Worm (Caenorhabditis elegans): ENCODE measurements around the gene pfas-1.

Gene pfas-1

DNA sequence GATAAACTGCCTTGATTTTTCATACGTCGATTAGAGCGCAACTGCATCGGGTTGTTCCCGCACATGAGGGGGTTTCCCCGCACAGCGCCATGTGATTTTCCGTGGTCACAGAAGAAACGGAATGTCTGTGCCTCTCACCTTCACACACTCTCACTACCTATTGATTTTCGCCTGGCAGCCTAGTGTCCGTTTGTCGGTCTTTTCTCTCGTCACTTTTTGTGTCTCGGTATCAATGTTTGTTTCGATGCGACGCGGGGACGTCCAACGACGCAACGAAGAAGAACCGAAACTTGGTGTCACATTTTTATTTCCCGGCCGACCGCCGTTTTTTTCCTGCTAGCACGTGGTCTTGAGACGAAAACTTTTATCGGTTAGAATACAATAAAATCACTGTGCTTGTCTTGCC is 6.3 kb upstream of the pfas-1 start (continued):
- TF ChIP-seq ama-1 (optimal IDR thresholded peaks at IDR 0.05) (peak; percentile 30), ceh-16 (tag; optimal IDR thresholded peaks at IDR 0.05) (no peak), skn-1 (tag; optimal IDR thresholded peaks at IDR 0.05) (no peak), lin-39 (tag; optimal IDR thresholded peaks at IDR 0.05) (peak; percentile 90), fos-1 (tag; optimal IDR thresholded peaks at IDR 0.05) (peak; percentile 28), egl-27 (tag; optimal IDR thresholded peaks at IDR 0.05) (peak; percentile 35), mdl-1 (tag; optimal IDR thresholded peaks at IDR 0.05) (peak; percentile 99), ztf-4 (tag; optimal IDR thresholded peaks at IDR 0.05) (peak; percentile 15)

DNA sequence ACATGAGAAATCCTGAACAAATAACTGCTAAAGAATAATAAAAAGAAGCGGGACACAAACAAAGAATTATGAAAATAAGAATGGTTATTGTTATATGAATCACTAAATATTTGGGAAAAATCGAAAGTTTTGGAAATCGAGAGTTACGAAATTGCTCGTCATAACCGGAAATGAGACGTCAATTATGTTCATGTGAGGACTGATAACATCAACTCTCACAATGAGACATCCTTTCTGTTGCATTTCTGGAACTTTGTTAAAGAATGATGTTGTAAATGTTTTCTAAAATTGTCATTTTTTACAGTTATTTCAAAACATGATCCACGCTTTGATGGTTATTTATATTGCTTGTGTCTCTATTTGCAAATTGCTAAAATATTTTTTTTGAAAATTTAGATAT is 4.8 kb upstream of the pfas-1 start, which contains the start of gene T23F11.6:
Gene T23F11.6, minus strand, starts transcription at position 45 of the 400 bp plus-strand sequence.
- TF ChIP-seq pha-4 (tag; optimal IDR thresholded peaks at IDR 0.05) (no peak), ceh-28 (tag; optimal IDR thresholded peaks at IDR 0.05) (no peak), ceh-82 (tag; optimal IDR thresholded peaks at IDR 0.05) (no peak), elt-2 (tag; optimal IDR thresholded peaks at IDR 0.05) (peak; percentile 44), nhr-237 (tag; optimal IDR thresholded peaks at IDR 0.05) (no peak), elt-1 (tag; optimal IDR thresholded peaks at IDR 0.05) (no peak), snpc-4 (tag; optimal IDR thresholded peaks at IDR 0.05) (no peak), nhr-76 (tag; optimal IDR thresholded peaks at IDR 0.05) (no peak), fkh-2 (tag; optimal IDR thresholded peaks at IDR 0.05) (no peak), nhr-67 (tag; optimal IDR thresholded peaks at IDR 0.05) (no peak), nhr-28 (tag; optimal IDR thresholded peaks at IDR 0.05) (no peak), ama-1 (optimal IDR thresholded peaks at IDR 0.05) (no peak), nhr-12 (tag; optimal IDR thresholded peaks at IDR 0.05) (no peak), ztf-11 (tag; optimal IDR thresholded peaks at IDR 0.05) (no peak), lin-15B (tag; optimal IDR thresholded peaks at IDR 0.05) (no peak), fos-1 (tag; optimal IDR thresholded peaks at IDR 0.05) (no peak), pqm-1 (tag; optimal IDR thresholded peaks at IDR 0.05) (peak; percentile 59), unc-62 (GFP tag; optimal IDR thresholded peaks at IDR 0.05) (no peak)

DNA sequence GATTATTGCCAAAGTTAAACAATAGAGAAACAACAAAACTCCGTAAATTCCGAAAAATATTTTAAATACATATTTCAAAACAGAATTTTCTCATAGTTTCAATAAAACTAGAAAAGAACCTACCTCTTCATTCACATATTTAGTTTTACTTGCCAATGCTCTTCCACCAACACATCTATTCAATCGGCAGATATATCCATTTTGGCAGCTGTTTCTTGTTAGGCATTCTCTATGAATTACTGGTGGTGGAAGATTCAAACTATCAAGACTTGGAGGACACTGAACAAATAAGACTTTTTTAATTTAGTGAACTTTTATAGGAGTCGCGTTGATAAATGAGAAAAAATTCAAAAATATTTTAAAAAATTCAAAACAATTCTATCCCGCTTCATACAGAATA is 4.2 kb upstream of the pfas-1 start:
- TF ChIP-seq fkh-10 (GFP tag; optimal IDR thresholded peaks at IDR 0.05) (no peak), unc-39 (tag; optimal IDR thresholded peaks at IDR 0.05) (no peak), egl-27 (tag; optimal IDR thresholded peaks at IDR 0.05) (no peak), sea-2 (GFP tag; optimal IDR thresholded peaks at IDR 0.05) (no peak), nfya-1 (tag; optimal IDR thresholded peaks at IDR 0.05; ENCODE audit: insufficient read depth) (no peak), nhr-76 (tag; optimal IDR thresholded peaks at IDR 0.05) (no peak), tbx-2 (tag; optimal IDR thresholded peaks at IDR 0.05) (no peak), aly-2 (tag; optimal IDR thresholded peaks at IDR 0.05) (no peak), fos-1 (tag; optimal IDR thresholded peaks at IDR 0.05) (no peak), ceh-16 (tag; optimal IDR thresholded peaks at IDR 0.05) (no peak)

DNA sequence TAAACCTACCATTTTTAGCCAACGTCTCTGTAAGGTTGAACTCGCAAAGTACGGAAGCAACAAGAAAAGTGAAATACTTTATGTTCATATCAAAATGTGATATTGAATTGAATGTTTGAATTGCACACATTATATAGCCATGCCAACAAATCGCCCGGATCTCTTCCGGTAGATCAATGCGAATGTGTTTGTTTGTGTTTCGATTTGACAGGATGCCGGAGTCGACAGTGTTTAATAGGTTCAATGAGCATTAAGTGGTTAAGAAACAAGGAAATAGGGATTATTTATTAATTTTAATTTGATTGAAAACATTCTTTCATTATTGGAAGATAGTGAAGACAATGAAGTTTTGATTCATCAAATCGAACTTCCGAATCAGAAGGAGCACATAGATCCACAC is 3.1 kb upstream of the pfas-1 start, which contains the start of gene pqn-29:
Gene pqn-29, minus strand, starts transcription at position 101 of the 400 bp plus-strand sequence.
- TF ChIP-seq fos-1 (tag; optimal IDR thresholded peaks at IDR 0.05): no peak
- no peak for TF ChIP-seq skn-1 (tag; optimal IDR thresholded peaks at IDR 0.05)
- no peak for TF ChIP-seq R02D3.7 (tag; optimal IDR thresholded peaks at IDR 0.05)
- TF ChIP-seq nhr-11 (tag; optimal IDR thresholded peaks at IDR 0.05): no peak
- no peak for TF ChIP-seq eor-1 (tag; optimal IDR thresholded peaks at IDR 0.05)
- no peak for TF ChIP-seq ceh-16 (tag; optimal IDR thresholded peaks at IDR 0.05)
- TF ChIP-seq lin-15B (tag; optimal IDR thresholded peaks at IDR 0.05): no peak
- TF ChIP-seq pha-4 (tag; optimal IDR thresholded peaks at IDR 0.05): no peak
- TF ChIP-seq nhr-67 (tag; optimal IDR thresholded peaks at IDR 0.05): no peak
- TF ChIP-seq nfya-1 (tag; optimal IDR thresholded peaks at IDR 0.05; ENCODE audit: insufficient read depth): no peak
- no peak for TF ChIP-seq lsy-12 (tag; optimal IDR thresholded peaks at IDR 0.05)
- no peak for TF ChIP-seq ztf-11 (tag; optimal IDR thresholded peaks at IDR 0.05)
- no peak for TF ChIP-seq daf-12 (tag; optimal IDR thresholded peaks at IDR 0.05)
- no peak for TF ChIP-seq elt-2 (tag; optimal IDR thresholded peaks at IDR 0.05)
- no peak for TF ChIP-seq aly-2 (tag; optimal IDR thresholded peaks at IDR 0.05)
- no peak for TF ChIP-seq ZK546.5 (tag; optimal IDR thresholded peaks at IDR 0.05)
- TF ChIP-seq snpc-4 (tag; optimal IDR thresholded peaks at IDR 0.05): no peak

DNA sequence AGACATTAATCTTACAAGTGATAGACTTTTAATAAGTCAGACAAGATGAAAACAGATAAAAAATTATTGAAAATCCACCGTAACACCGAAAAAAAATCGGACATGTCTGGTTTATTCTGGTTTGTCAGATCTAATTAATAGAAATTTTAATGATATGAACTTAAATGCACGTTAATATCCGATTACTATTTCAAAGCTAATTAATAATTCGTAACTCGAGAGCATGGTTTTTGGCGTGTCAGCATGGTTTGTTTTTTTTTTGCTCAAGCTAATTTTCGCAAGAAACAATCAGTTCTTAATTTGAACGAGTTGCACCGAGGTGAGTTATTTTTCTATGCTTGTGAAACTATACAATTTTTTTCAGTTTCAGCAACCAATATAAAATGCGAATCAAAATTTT is 8.2 kb downstream of the pfas-1 start, which contains the start of gene clec-153:
Gene clec-153, plus strand, starts transcription at position 301 of the 400 bp plus-strand sequence.
- no peak for TF ChIP-seq snpc-4 (tag; optimal IDR thresholded peaks at IDR 0.05)
- no peak for TF ChIP-seq pha-4 (tag; optimal IDR thresholded peaks at IDR 0.05)
- TF ChIP-seq egl-27 (tag; optimal IDR thresholded peaks at IDR 0.05): no peak
- TF ChIP-seq fkh-2 (tag; optimal IDR thresholded peaks at IDR 0.05): no peak
- TF ChIP-seq nhr-67 (tag; optimal IDR thresholded peaks at IDR 0.05): no peak
- TF ChIP-seq nhr-77 (tag; optimal IDR thresholded peaks at IDR 0.05): no peak
- no peak for TF ChIP-seq skn-1 (tag; optimal IDR thresholded peaks at IDR 0.05)
- TF ChIP-seq lsy-12 (tag; optimal IDR thresholded peaks at IDR 0.05): no peak
- TF ChIP-seq nhr-28 (tag; optimal IDR thresholded peaks at IDR 0.05): no peak
- TF ChIP-seq ceh-82 (tag; optimal IDR thresholded peaks at IDR 0.05): no peak
- no peak for TF ChIP-seq jun-1 (tag; optimal IDR thresholded peaks at IDR 0.05)
- TF ChIP-seq unc-39 (tag; optimal IDR thresholded peaks at IDR 0.05): no peak
